Worm (Caenorhabditis elegans): ENCODE measurements around the gene C40A11.6.

DNA sequence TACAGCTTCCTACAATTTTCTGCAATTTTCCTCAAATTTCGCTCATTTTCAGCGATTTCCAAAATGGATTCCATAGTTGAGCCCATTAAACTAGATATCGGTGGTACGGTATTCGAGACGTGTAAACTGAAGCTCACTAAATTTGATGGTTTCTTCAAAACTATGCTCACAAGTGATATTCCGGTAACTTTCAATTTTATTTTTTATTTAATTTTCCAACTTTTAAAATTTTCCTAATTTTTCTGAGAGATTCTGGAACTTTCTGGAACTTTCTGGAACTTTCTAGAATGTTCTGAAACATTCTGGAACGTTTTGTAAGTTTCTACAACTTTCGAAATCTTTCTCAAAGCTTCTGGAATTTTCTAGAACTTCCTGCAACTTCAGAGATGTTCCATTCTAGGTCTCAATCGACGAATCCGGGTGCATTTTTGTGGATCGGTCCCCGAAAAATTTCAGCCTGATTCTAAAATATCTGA lies 1.5 kb upstream of the C40A11.6 start, which contains the start of gene C40A11.2:
- TF ChIP-seq ham-2 (GFP tag; optimal IDR thresholded peaks at IDR 0.05) (no peak), lin-32 (GFP tag; optimal IDR thresholded peaks at IDR 0.05) (no peak), mab-5 (tag; optimal IDR thresholded peaks at IDR 0.05) (no peak), elt-1 (tag; optimal IDR thresholded peaks at IDR 0.05; ENCODE audit: borderline replicate concordance, insufficient read depth) (no peak), ceh-83 (GFP tag; optimal IDR thresholded peaks at IDR 0.05) (no peak), ceh-39 (tag; optimal IDR thresholded peaks at IDR 0.05) (no peak), lin-13 (tag; optimal IDR thresholded peaks at IDR 0.05) (no peak), nhr-76 (tag; optimal IDR thresholded peaks at IDR 0.05) (no peak), cnd-1 (tag; optimal IDR thresholded peaks at IDR 0.05) (no peak), snpc-4 (tag; optimal IDR thresholded peaks at IDR 0.05) (no peak), nhr-28 (tag; optimal IDR thresholded peaks at IDR 0.05) (no peak), drap-1 (GFP tag; optimal IDR thresholded peaks at IDR 0.05) (no peak), elt-3 (tag; optimal IDR thresholded peaks at IDR 0.05) (no peak), nhr-12 (tag; optimal IDR thresholded peaks at IDR 0.05) (no peak)
